Fruit fly (Drosophila melanogaster) whole organism, prepupa: ENCODE measurements around the gene CG32137.

Source experiments
- Blimp-1 ChIP-seq: fragments of 200-800 bp; sonication (Bioruptor generic); optimal IDR thresholded peaks from 3 replicates; lab custom pipeline; 2017; ENCODE audit warnings: missing biosample characterization, missing genetic modification characterization, mild to moderate bottlenecking, moderate library complexity, missing genetic modification reagents
- CG10669 ChIP-seq: fragments of 200-800 bp; sonication (Bioruptor generic); optimal IDR thresholded peaks from 3 replicates; lab custom pipeline; 2018; ENCODE audit warnings: missing biosample characterization, mild to moderate bottlenecking, missing genetic modification characterization, moderate library complexity
- CG11762 ChIP-seq: fragments of 200-800 bp; sonication (Bioruptor generic); optimal IDR thresholded peaks from 3 replicates; lab custom pipeline; 2016; ENCODE audit warnings: missing biosample characterization, missing genetic modification characterization; ENCODE audit not compliant: insufficient read depth
- CG11902 ChIP-seq: fragments of 200-800 bp; sonication (Bioruptor generic); optimal IDR thresholded peaks from 3 replicates; lab custom pipeline; 2016; ENCODE audit warnings: missing biosample characterization, missing genetic modification characterization
- CG15336 ChIP-seq: fragments of 200-800 bp; sonication (Bioruptor generic); IDR thresholded peaks from 2 replicates; pipeline ENCODE4 v1.3.6; 2022; ENCODE audit warnings: missing biosample characterization, missing genetic modification characterization
- CG3032 ChIP-seq: fragments of 200-800 bp; optimal IDR thresholded peaks from 2 replicates; lab custom pipeline; 2019; ENCODE audit warnings: missing biosample characterization, mild to moderate bottlenecking, missing genetic modification characterization, moderate library complexity
- CG31627 ChIP-seq: fragments of 200-800 bp; sonication (Bioruptor generic); optimal IDR thresholded peaks from 3 replicates; lab custom pipeline; 2016; ENCODE audit warnings: missing biosample characterization, missing genetic modification characterization
- CG34406 ChIP-seq: fragments of 200-800 bp; sonication (Bioruptor generic); optimal IDR thresholded peaks from 3 replicates; lab custom pipeline; 2016; ENCODE audit warnings: missing biosample characterization, missing genetic modification characterization
- CG6276 ChIP-seq: fragments of 200-800 bp; sonication (Bioruptor generic); optimal IDR thresholded peaks from 2 replicates; lab custom pipeline; 2017; ENCODE audit warnings: missing biosample characterization, mild to moderate bottlenecking, missing genetic modification characterization
- CG6808 ChIP-seq: fragments of 200-800 bp; sonication (Bioruptor generic); optimal IDR thresholded peaks from 3 replicates; lab custom pipeline; 2017; ENCODE audit warnings: missing biosample characterization, missing genetic modification characterization, mild to moderate bottlenecking, moderate library complexity, missing genetic modification reagents
- CG7368 ChIP-seq: fragments of 200-800 bp; sonication (Bioruptor generic); optimal IDR thresholded peaks from 3 replicates; lab custom pipeline; 2016; ENCODE audit warnings: missing biosample characterization, missing genetic modification characterization
- CG8319 ChIP-seq: fragments of 200-800 bp; sonication (Bioruptor generic); optimal IDR thresholded peaks from 3 replicates; lab custom pipeline; 2016; ENCODE audit warnings: missing biosample characterization, missing genetic modification characterization
- Eip78C ChIP-seq: fragments of 200-800 bp; sonication (Bioruptor generic); peaks from one replicate; lab custom pipeline; 2016; ENCODE audit warnings: missing biosample characterization, missing genetic modification characterization
- Eip93F ChIP-seq: fragments of 200-800 bp; sonication (Bioruptor generic); optimal IDR thresholded peaks from 2 replicates; lab custom pipeline; 2016; ENCODE audit warnings: missing biosample characterization, mild to moderate bottlenecking, missing genetic modification characterization
- Ets96B ChIP-seq: fragments of 200-800 bp; optimal IDR thresholded peaks from 2 replicates; lab custom pipeline; 2019; ENCODE audit warnings: missing biosample characterization, mild to moderate bottlenecking, missing genetic modification characterization, moderate library complexity
- Gug ChIP-seq: fragments of 200-800 bp; sonication (Bioruptor generic); IDR thresholded peaks from 2 replicates; pipeline ENCODE4 v1.3.6; 2022; ENCODE audit warnings: missing biosample characterization, missing genetic modification characterization
- Hr38 ChIP-seq: sonication (Bioruptor generic); optimal IDR thresholded peaks from 2 replicates; lab custom pipeline; 2016; ENCODE audit warnings: missing biosample characterization, missing genetic modification characterization
- Hr39 ChIP-seq: fragments of 200-800 bp; sonication (Bioruptor generic); optimal IDR thresholded peaks from 2 replicates; lab custom pipeline; 2016; ENCODE audit warnings: missing biosample characterization, missing genetic modification characterization
- Smox ChIP-seq: fragments of 200-800 bp; sonication (Bioruptor generic); optimal IDR thresholded peaks from 3 replicates; lab custom pipeline; 2016; ENCODE audit warnings: missing biosample characterization, missing genetic modification characterization
- Sox102F ChIP-seq: fragments of 200-800 bp; sonication (Bioruptor generic); optimal IDR thresholded peaks from 2 replicates; lab custom pipeline; 2016; ENCODE audit warnings: missing biosample characterization, mild to moderate bottlenecking, missing genetic modification characterization
- Sox15 ChIP-seq: fragments of 200-800 bp; sonication (Bioruptor generic); optimal IDR thresholded peaks from 3 replicates; lab custom pipeline; 2016; ENCODE audit warnings: missing biosample characterization, missing genetic modification characterization
- achi ChIP-seq: fragments of 200-800 bp; sonication (Bioruptor generic); optimal IDR thresholded peaks from 3 replicates; lab custom pipeline; 2016; ENCODE audit warnings: missing biosample characterization, missing genetic modification characterization
- acj6 ChIP-seq: fragments of 200-800 bp; sonication (Bioruptor generic); optimal IDR thresholded peaks from 3 replicates; lab custom pipeline; 2016; ENCODE audit warnings: missing biosample characterization, missing genetic modification characterization
- cyc ChIP-seq: fragments of 200-800 bp; sonication (Bioruptor generic); optimal IDR thresholded peaks from 3 replicates; lab custom pipeline; 2016; ENCODE audit warnings: missing biosample characterization, missing genetic modification characterization
- dac ChIP-seq: fragments of 200-800 bp; sonication (Bioruptor generic); optimal IDR thresholded peaks from 2 replicates; lab custom pipeline; 2017; ENCODE audit warnings: missing biosample characterization, mild to moderate bottlenecking, missing genetic modification characterization
- eg ChIP-seq: fragments of 200-800 bp; sonication (Bioruptor generic); IDR thresholded peaks from 3 replicates; pipeline ENCODE4 v1.3.6; 2022; ENCODE audit warnings: missing biosample characterization, missing genetic modification characterization
- esn ChIP-seq: fragments of 200-800 bp; sonication (Bioruptor generic); optimal IDR thresholded peaks from 2 replicates; lab custom pipeline; 2016; ENCODE audit warnings: missing biosample characterization, mild to moderate bottlenecking, missing genetic modification characterization, moderate library complexity
- fd85E ChIP-seq: fragments of 200-800 bp; sonication (Bioruptor generic); optimal IDR thresholded peaks from 3 replicates; lab custom pipeline; 2016; ENCODE audit warnings: missing biosample characterization, missing genetic modification characterization
- lz ChIP-seq: fragments of 200-800 bp; sonication (Bioruptor generic); optimal IDR thresholded peaks from 3 replicates; lab custom pipeline; 2016; ENCODE audit warnings: missing biosample characterization, missing genetic modification characterization
- net ChIP-seq: fragments of 200-800 bp; sonication (Bioruptor generic); optimal IDR thresholded peaks from 3 replicates; lab custom pipeline; 2016; ENCODE audit warnings: missing biosample characterization, missing genetic modification characterization
- pdm3 ChIP-seq: fragments of 200-800 bp; sonication (Bioruptor generic); optimal IDR thresholded peaks from 3 replicates; lab custom pipeline; 2016; ENCODE audit warnings: missing biosample characterization, missing genetic modification characterization
- salr ChIP-seq, 2 experiments: fragments of 200-800 bp; sonication (Bioruptor generic); optimal IDR thresholded peaks; 3 replicates each; lab custom pipeline; 2016 to 2018; ENCODE audit warnings: missing biosample characterization in 2 of 2, missing genetic modification characterization in 2 of 2, mild to moderate bottlenecking in 1 of 2
- svp ChIP-seq: fragments of 200-800 bp; sonication (Bioruptor generic); peaks from one replicate; lab custom pipeline; 2016; ENCODE audit warnings: missing biosample characterization, missing genetic modification characterization
- topi ChIP-seq: fragments of 200-800 bp; sonication (Bioruptor generic); optimal IDR thresholded peaks from 3 replicates; lab custom pipeline; 2016; ENCODE audit warnings: missing biosample characterization, missing genetic modification characterization
- vri ChIP-seq: fragments of 200-800 bp; sonication (Bioruptor generic); optimal IDR thresholded peaks from 3 replicates; lab custom pipeline; 2016; ENCODE audit warnings: missing biosample characterization, mild to moderate bottlenecking, missing genetic modification characterization

Gene CG32137

dm6 chr3L:13957212-13957668 is 18.2 kb downstream of the CG32137 start (continued):
- TF ChIP-seq Hr38 (no peak), Hr39 (GFP tag; lab: Kevin White, UChicago) (no peak)

- no peak for TF ChIP-seq Ets96B (tag; lab: Kevin White, UChicago)
- no peak for TF ChIP-seq CG7368 (GFP tag; lab: Kevin White, UChicago)
- no peak for TF ChIP-seq Sox102F (GFP tag; lab: Kevin White, UChicago)
- TF ChIP-seq pdm3 (GFP tag; lab: Kevin White, UChicago), result no peak
- TF ChIP-seq topi, result no peak
- no peak for TF ChIP-seq Gug
- TF ChIP-seq CG10669 (GFP tag; lab: Kevin White, UChicago), result no peak
- TF ChIP-seq CG6276, result no peak
- TF ChIP-seq salr (GFP tag; optimal IDR thresholded peaks at IDR 0.05; lab: Kevin White, UChicago), result no peak
- no peak for TF ChIP-seq lz (GFP tag; lab: Kevin White, UChicago)
- no peak for TF ChIP-seq CG6808 (GFP tag; lab: Kevin White, UChicago)
- no peak for TF ChIP-seq Sox15
- no peak for TF ChIP-seq Eip93F
- no peak for TF ChIP-seq vri
- no peak for TF ChIP-seq CG8319 (GFP tag; lab: Kevin White, UChicago)
- no peak for TF ChIP-seq svp (GFP tag; lab: Kevin White, UChicago)
- no peak for TF ChIP-seq fd85E (GFP tag; lab: Kevin White, UChicago)
- TF ChIP-seq eg, result no peak
These were observed 18.7 kb downstream of the CG32137 start for dm6 chr3L:13957789-13958188.

- TF ChIP-seq vri (no peak), Hr38 (no peak), CG3032 (peak; percentile 20), esn (peak; percentile 19), CG11762 (GFP tag; lab: Kevin White, UChicago) (no peak), CG34406 (GFP tag; lab: Kevin White, UChicago) (no peak), net (GFP tag; lab: Kevin White, UChicago) (no peak), CG15336 (GFP tag; lab: Robert Waterston, UW) (0 out of 2 replicates have a peak, but pooled peaks have one; percentile 6), lz (GFP tag; lab: Kevin White, UChicago) (peak; percentile 17), Smox (GFP tag; lab: Kevin White, UChicago) (no peak), Blimp-1 (GFP tag; lab: Kevin White, UChicago) (peak; percentile 100), Eip93F (no peak), acj6 (GFP tag; lab: Kevin White, UChicago) (peak; percentile 23), CG31627 (peak; percentile 39), dac (no peak), CG11902 (GFP tag; lab: Kevin White, UChicago) (no peak), achi (GFP tag; lab: Kevin White, UChicago) (no peak), Eip78C (GFP tag; lab: Kevin White, UChicago) (no peak), cyc (GFP tag; lab: Kevin White, UChicago) (peak; percentile 2), Hr39 (GFP tag; lab: Kevin White, UChicago) (peak; percentile 38)
- TF ChIP-seq, all 60 proteins: peak for 9
These were observed 25.8 kb downstream of the CG32137 start, which contains the start of the genes Meics, Nxf3 and ssp2 for dm6 chr3L:13964635-13965501. Meics (minus strand) TSS chr3L:13964702. Nxf3 (plus strand) TSS chr3L:13965203. ssp2 (plus strand) TSS chr3L:13965203.

- no peak for TF ChIP-seq dac
- 0 out of 2 replicates have a peak, but pooled peaks have one; percentile 5 for TF ChIP-seq CG15336 (GFP tag; lab: Robert Waterston, UW)
- TF ChIP-seq, all 60 proteins: peak for 1
These were observed 26.4 kb downstream of the CG32137 start for dm6 chr3L:13965502-13965843.
